Worm (Caenorhabditis elegans) whole organism, mixed stage, embryonic: ENCODE results near the gene Y44A6D.5.

Source experiments
- M03D4.4 ChIP-seq: sonication (generic microtip); optimal IDR thresholded peaks from 2 replicates; lab custom pipeline; 2017; ENCODE audit warnings: mild to moderate bottlenecking, missing genetic modification characterization, missing compliant biosample characterization
- ceh-39 ChIP-seq: fragments of 150-350 bp; optimal IDR thresholded peaks from 2 replicates; lab custom pipeline; 2014; ENCODE audit warnings: missing biosample characterization, missing genetic modification characterization
- ceh-43 ChIP-seq: fragments of 200-800 bp; sonication (Bioruptor generic); optimal IDR thresholded peaks from 2 replicates; lab custom pipeline; 2018; ENCODE audit warnings: mild to moderate bottlenecking, missing genetic modification characterization, moderate library complexity, missing compliant biosample characterization
- ceh-83 ChIP-seq: fragments of 200-800 bp; sonication (Bioruptor generic); optimal IDR thresholded peaks from 2 replicates; lab custom pipeline; 2018; ENCODE audit warnings: mild to moderate bottlenecking, missing genetic modification characterization, missing compliant biosample characterization
- ces-1 ChIP-seq: fragments of 150-350 bp; optimal IDR thresholded peaks from 2 replicates; lab custom pipeline; 2014; ENCODE audit warnings: missing biosample characterization, missing genetic modification reagents, missing genetic modification characterization
- cnd-1 ChIP-seq: fragments of 200-800 bp; sonication (Bioruptor generic); optimal IDR thresholded peaks from 2 replicates; lab custom pipeline; 2018; ENCODE audit warnings: mild to moderate bottlenecking, missing genetic modification characterization, missing compliant biosample characterization
- elt-1 ChIP-seq: sonication (generic microtip); optimal IDR thresholded peaks from 2 replicates; lab custom pipeline; 2017; ENCODE audit warnings: missing genetic modification characterization, mild to moderate bottlenecking, missing compliant biosample characterization, antibody characterized with exemption, moderate library complexity, borderline replicate concordance; ENCODE audit not compliant: insufficient read depth
- elt-3 ChIP-seq: fragments of 150-350 bp; optimal IDR thresholded peaks from 2 replicates; lab custom pipeline; 2014; ENCODE audit warnings: missing biosample characterization, missing genetic modification characterization
- flh-1 ChIP-seq: fragments of 200-800 bp; sonication (Bioruptor generic); optimal IDR thresholded peaks from 2 replicates; lab custom pipeline; 2018; ENCODE audit warnings: mild to moderate bottlenecking, missing genetic modification characterization, moderate library complexity, missing compliant biosample characterization
- ham-2 ChIP-seq: fragments of 200-800 bp; sonication (Bioruptor generic); optimal IDR thresholded peaks from 2 replicates; lab custom pipeline; 2018; ENCODE audit warnings: mild to moderate bottlenecking, missing genetic modification characterization, missing compliant biosample characterization
- hlh-1 ChIP-seq: fragments of 150-350 bp; optimal IDR thresholded peaks from 2 replicates; lab custom pipeline; 2014; ENCODE audit warnings: missing biosample characterization, missing genetic modification reagents, missing genetic modification characterization
- lin-13 ChIP-seq: fragments of 150-350 bp; optimal IDR thresholded peaks from 2 replicates; lab custom pipeline; 2014; ENCODE audit warnings: missing biosample characterization, missing genetic modification characterization
- lsy-2 ChIP-seq: fragments of 150-350 bp; optimal IDR thresholded peaks from 2 replicates; lab custom pipeline; 2014; ENCODE audit warnings: missing biosample characterization, missing genetic modification characterization
- mab-5 ChIP-seq: fragments of 150-350 bp; optimal IDR thresholded peaks from 2 replicates; lab custom pipeline; 2014; ENCODE audit warnings: missing biosample characterization, missing genetic modification characterization
- mep-1 ChIP-seq: fragments of 150-350 bp; optimal IDR thresholded peaks from 2 replicates; lab custom pipeline; 2017; ENCODE audit warnings: missing biosample characterization, missing genetic modification reagents, missing genetic modification characterization, inconsistent platforms
- mls-2 ChIP-seq: sonication (generic microtip); optimal IDR thresholded peaks from 2 replicates; lab custom pipeline; 2016; ENCODE audit warnings: mild to moderate bottlenecking, missing genetic modification characterization, moderate library complexity, missing compliant biosample characterization
- nhr-12 ChIP-seq: fragments of 150-350 bp; optimal IDR thresholded peaks from 2 replicates; lab custom pipeline; 2014; ENCODE audit warnings: missing biosample characterization, missing genetic modification characterization
- nhr-2 ChIP-seq: fragments of 150-350 bp; optimal IDR thresholded peaks from 2 replicates; lab custom pipeline; 2014; ENCODE audit warnings: missing biosample characterization, missing genetic modification characterization
- nhr-237 ChIP-seq: fragments of 150-350 bp; optimal IDR thresholded peaks from 2 replicates; lab custom pipeline; 2014; ENCODE audit warnings: missing biosample characterization, missing genetic modification characterization
- nhr-28 ChIP-seq: fragments of 150-350 bp; optimal IDR thresholded peaks from 2 replicates; lab custom pipeline; 2014; ENCODE audit warnings: missing biosample characterization, missing genetic modification characterization
- sem-2 ChIP-seq: fragments of 200-800 bp; sonication (Bioruptor generic); optimal IDR thresholded peaks from 2 replicates; lab custom pipeline; 2018; ENCODE audit warnings: mild to moderate bottlenecking, missing genetic modification characterization, missing compliant biosample characterization
- snpc-4 ChIP-seq: fragments of 150-350 bp; optimal IDR thresholded peaks from 2 replicates; lab custom pipeline; 2014; ENCODE audit warnings: missing biosample characterization, missing genetic modification characterization
- sptf-1 ChIP-seq: sonication (generic microtip); optimal IDR thresholded peaks from 2 replicates; lab custom pipeline; 2017; ENCODE audit warnings: mild to moderate bottlenecking, missing genetic modification characterization, moderate library complexity, missing compliant biosample characterization
- tbx-8 ChIP-seq: fragments of 200-800 bp; sonication (Bioruptor generic); optimal IDR thresholded peaks from 2 replicates; lab custom pipeline; 2018; ENCODE audit warnings: mild to moderate bottlenecking, missing genetic modification characterization, moderate library complexity, missing compliant biosample characterization
- unc-120 ChIP-seq: sonication (generic microtip); optimal IDR thresholded peaks from 2 replicates; lab custom pipeline; 2017; ENCODE audit warnings: missing genetic modification characterization, missing compliant biosample characterization; ENCODE audit not compliant: poor library complexity, severe bottlenecking
- unc-39 ChIP-seq: fragments of 150-350 bp; optimal IDR thresholded peaks from 2 replicates; lab custom pipeline; 2014; ENCODE audit warnings: missing biosample characterization, missing genetic modification characterization
- unc-62 ChIP-seq: fragments of 150-350 bp; optimal IDR thresholded peaks from 2 replicates; lab custom pipeline; 2014; ENCODE audit warnings: missing biosample characterization, missing genetic modification reagents, missing genetic modification characterization
- zip-8 ChIP-seq: fragments of 150-350 bp; optimal IDR thresholded peaks from 2 replicates; lab custom pipeline; 2014; ENCODE audit warnings: missing biosample characterization, missing genetic modification characterization
- ztf-11 ChIP-seq: fragments of 150-350 bp; optimal IDR thresholded peaks from 2 replicates; lab custom pipeline; 2014; ENCODE audit warnings: missing biosample characterization, missing genetic modification characterization

The Y44A6D.5 gene

DNA sequence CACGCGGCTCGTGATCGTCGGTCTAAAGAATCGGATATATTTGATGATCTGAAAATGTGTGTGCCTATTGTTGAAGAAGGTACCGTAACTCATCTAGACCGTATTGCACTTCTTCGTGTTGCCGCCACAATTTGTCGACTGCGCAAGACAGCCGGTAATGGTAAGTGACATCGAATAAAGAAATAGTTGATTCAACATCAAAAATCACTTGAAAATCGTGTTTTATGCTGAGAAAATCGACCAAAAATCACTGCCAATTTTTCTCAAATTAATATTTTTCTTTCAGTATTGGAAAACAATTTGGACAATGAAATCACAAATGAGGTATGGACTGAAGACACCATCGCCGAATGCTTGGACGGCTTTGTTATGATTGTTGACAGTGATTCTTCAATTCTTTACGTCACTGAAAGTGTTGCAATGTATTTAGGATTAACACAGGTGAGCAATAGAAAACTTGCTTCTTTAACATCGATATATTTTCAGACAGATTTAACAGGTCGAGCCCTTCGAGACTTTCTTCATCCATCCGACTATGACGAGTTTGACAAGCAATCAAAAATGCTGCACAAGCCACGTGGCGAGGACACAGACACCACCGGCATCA lies 21.4 kb downstream of the Y44A6D.5 start:
- TF ChIP-seq ceh-83 (GFP tag; lab: Kevin White, UChicago) (no peak), snpc-4 (tag; lab: Kevin White, UChicago) (no peak), ztf-11 (tag; lab: Kevin White, UChicago) (no peak), nhr-237 (tag; lab: Kevin White, UChicago) (no peak), hlh-1 (tag; lab: Kevin White, UChicago) (no peak), flh-1 (no peak), unc-120 (no peak)

DNA sequence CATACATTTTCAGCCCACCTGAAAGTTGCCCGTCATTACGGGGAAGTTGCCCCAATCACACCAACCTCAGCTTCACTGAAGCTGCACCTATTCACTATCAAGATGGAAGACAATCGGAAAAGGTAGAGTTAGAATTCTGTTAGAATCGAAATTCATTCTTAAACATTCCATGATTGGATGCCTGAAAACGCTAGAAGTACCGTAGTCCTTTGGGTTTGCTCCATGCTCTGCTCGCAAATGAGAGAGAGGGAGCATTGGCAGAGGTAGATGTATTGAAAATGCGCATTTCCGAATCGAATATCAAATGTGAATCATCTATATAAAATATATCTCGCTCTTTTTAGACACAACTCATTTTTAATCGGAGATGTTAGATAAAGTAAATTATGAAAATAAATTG lies 22.4 kb downstream of the Y44A6D.5 start, which contains the start of gene hif-1:
hif-1 (plus strand) TSS at position 8 of the 400 bp plus-strand sequence.
- TF ChIP-seq cnd-1 (tag; lab: Kevin White, UChicago) (no peak), M03D4.4 (tag; lab: Kevin White, UChicago) (no peak), nhr-12 (tag; lab: Kevin White, UChicago) (no peak), mls-2 (tag; lab: Kevin White, UChicago) (no peak), flh-1 (no peak), unc-120 (no peak), ces-1 (no peak), ceh-39 (tag; lab: Kevin White, UChicago) (no peak), sem-2 (GFP tag; lab: Kevin White, UChicago) (no peak), unc-39 (no peak)

DNA sequence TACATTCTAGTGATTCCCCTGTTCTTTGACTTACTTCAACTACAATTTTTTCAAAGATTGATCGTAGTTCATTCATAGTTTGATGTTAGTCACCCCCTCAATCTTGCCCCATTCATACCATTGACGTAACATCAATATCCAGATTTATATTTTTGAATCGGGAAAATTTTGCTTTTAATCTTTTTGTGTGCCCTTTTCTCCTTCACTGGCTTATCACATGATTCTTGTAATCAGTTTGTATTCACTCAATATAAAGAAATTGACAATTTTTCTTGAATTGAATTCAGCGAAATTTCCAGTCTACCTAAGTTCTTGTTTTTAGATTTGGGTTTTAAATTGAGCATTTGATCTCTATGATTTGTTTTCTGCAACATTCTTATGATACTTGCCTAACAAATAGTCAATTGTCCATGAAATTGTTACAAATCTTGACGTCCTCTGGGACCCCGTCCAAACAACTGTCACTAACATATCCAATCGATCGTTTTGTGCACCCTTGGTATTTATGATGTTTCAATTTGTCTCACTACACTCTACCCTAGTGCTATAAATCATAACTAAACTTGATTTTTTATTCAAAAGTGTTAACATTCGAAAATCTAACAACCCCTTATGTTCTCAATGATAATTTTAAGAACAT lies 23.0 kb downstream of the Y44A6D.5 start:
- TF ChIP-seq hlh-1 (tag; lab: Kevin White, UChicago), result peak; percentile 82
- no peak for TF ChIP-seq mab-5
- TF ChIP-seq unc-62 (GFP tag; lab: Kevin White, UChicago), result peak; percentile 54

DNA sequence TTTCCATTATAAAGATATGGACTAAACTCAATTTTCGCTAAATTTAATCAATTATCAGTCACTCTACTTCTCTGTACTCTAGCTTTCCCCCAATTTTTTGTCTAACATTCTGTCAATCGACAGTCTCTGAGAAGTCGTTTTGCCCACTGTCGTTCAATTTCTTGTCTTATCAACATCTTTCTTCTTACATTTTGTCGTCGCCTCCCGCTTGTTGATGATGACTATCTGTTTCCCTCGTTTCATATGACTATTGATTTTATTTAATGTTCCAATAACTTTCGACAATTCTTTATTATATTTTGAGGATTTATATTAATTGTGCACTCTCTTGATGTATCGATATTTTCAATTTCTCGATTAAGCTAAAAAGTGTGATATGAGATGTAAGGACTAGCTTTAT lies 23.9 kb downstream of the Y44A6D.5 start:
- TF ChIP-seq elt-1 (tag; lab: Kevin White, UChicago) (peak; percentile 15), unc-39 (no peak)

DNA sequence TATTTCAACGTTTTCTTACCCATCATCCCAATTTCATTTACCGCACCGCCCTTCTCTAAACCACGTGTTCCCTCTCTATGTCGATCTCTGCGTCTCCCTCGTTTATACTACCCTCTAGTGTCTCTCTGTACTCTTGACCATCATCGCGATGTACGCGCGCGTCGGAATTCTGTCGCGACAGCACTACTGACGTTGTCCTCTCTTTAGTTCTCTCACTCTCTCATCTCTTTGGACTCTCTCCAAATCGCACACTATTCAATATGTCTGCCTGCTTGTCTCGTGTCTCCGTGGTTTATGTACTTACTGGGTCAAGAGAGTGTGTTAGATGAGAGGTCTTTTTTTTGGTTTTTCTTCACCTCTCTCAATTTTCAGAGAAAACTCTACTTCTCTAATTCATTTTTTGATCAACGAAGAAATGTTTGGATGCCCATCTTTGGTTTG lies 24.5 kb downstream of the Y44A6D.5 start:
- TF ChIP-seq mep-1 (tag; lab: Kevin White, UChicago) (peak; percentile 87), ham-2 (no peak), lin-13 (tag; lab: Kevin White, UChicago) (peak; percentile 48), sptf-1 (tag; lab: Kevin White, UChicago) (peak; percentile 52), lsy-2 (tag; lab: Kevin White, UChicago) (peak; percentile 58), mls-2 (tag; lab: Kevin White, UChicago) (no peak), nhr-2 (peak; percentile 86), nhr-237 (tag; lab: Kevin White, UChicago) (peak; percentile 88), ceh-43 (no peak), elt-3 (tag; lab: Kevin White, UChicago) (peak; percentile 21), nhr-28 (tag; lab: Kevin White, UChicago) (no peak), ztf-11 (tag; lab: Kevin White, UChicago) (no peak), ceh-39 (tag; lab: Kevin White, UChicago) (peak; percentile 28), ceh-83 (GFP tag; lab: Kevin White, UChicago) (no peak), unc-120 (peak; percentile 88), hlh-1 (tag; lab: Kevin White, UChicago) (peak; percentile 80), unc-62 (GFP tag; lab: Kevin White, UChicago) (peak; percentile 94), unc-39 (no peak), mab-5 (peak; percentile 27), sem-2 (GFP tag; lab: Kevin White, UChicago) (no peak), snpc-4 (tag; lab: Kevin White, UChicago) (no peak), ces-1 (peak; percentile 95)

- TF ChIP-seq zip-8 (tag; lab: Kevin White, UChicago) (no peak), ztf-11 (tag; lab: Kevin White, UChicago) (no peak), ham-2 (no peak), snpc-4 (tag; lab: Kevin White, UChicago) (no peak), unc-120 (no peak), tbx-8 (GFP tag; lab: Kevin White, UChicago) (no peak), ceh-83 (GFP tag; lab: Kevin White, UChicago) (no peak), nhr-2 (no peak), nhr-237 (tag; lab: Kevin White, UChicago) (no peak), mls-2 (tag; lab: Kevin White, UChicago) (no peak), elt-3 (tag; lab: Kevin White, UChicago) (no peak), ces-1 (no peak), nhr-28 (tag; lab: Kevin White, UChicago) (no peak), ceh-39 (tag; lab: Kevin White, UChicago) (no peak), mab-5 (no peak), M03D4.4 (tag; lab: Kevin White, UChicago) (no peak), sem-2 (GFP tag; lab: Kevin White, UChicago) (no peak), ceh-43 (no peak), lin-13 (tag; lab: Kevin White, UChicago) (no peak), sptf-1 (tag; lab: Kevin White, UChicago) (no peak)
Measured at ce11 chrV:20776761-20777160, 26.0 kb downstream of the Y44A6D.5 start.
